Worm (Caenorhabditis elegans): Measurements from ENCODE around the gene cdkl-1.
A peak's percentile ranks its signal among the peaks of the same experiment; 100 is the strongest.

The cdkl-1 gene

ce11 chrV:11076403-11076802 lies 22.3 kb upstream of the cdkl-1 start (continued):
- no peak for TF ChIP-seq K12H6.12 (tag; optimal IDR thresholded peaks at IDR 0.05)
- TF ChIP-seq attf-5 (GFP tag; optimal IDR thresholded peaks at IDR 0.05): no peak
- peak; percentile 73 for TF ChIP-seq ama-1 (optimal IDR thresholded peaks at IDR 0.05)
- no peak for TF ChIP-seq ama-1 (GFP tag; optimal IDR thresholded peaks at IDR 0.05)
- TF ChIP-seq unc-62 (GFP tag; optimal IDR thresholded peaks at IDR 0.05): no peak
- peak; percentile 39 for TF ChIP-seq F23B12.7 (tag; optimal IDR thresholded peaks at IDR 0.05; ENCODE audit: insufficient read depth)
- TF ChIP-seq cebp-2 (GFP tag; IDR thresholded peaks at IDR 0.05): peak; percentile 92
- TF ChIP-seq athp-1 (tag; optimal IDR thresholded peaks at IDR 0.05): peak; percentile 72
- TF ChIP-seq lsy-27 (tag; optimal IDR thresholded peaks at IDR 0.05; ENCODE audit: borderline replicate concordance, insufficient read depth): no peak
- no peak for TF ChIP-seq akir-1 (GFP tag; optimal IDR thresholded peaks at IDR 0.05)
- no peak for TF ChIP-seq snpc-1.1 (tag; optimal IDR thresholded peaks at IDR 0.05; ENCODE audit: insufficient read depth)
- TF ChIP-seq hsf-1 (GFP tag; IDR thresholded peaks at IDR 0.05): peak; percentile 86
- TF ChIP-seq egl-18 (GFP tag; IDR thresholded peaks at IDR 0.05): 0 out of 2 replicates have a peak, but pooled peaks have one; percentile 2
- TF ChIP-seq Y95B8A.8 (GFP tag; IDR thresholded peaks at IDR 0.05): peak; percentile 64
- peak; percentile 88 for TF ChIP-seq Y56A3A.18 (GFP tag; IDR thresholded peaks at IDR 0.05)
- peak; percentile 57 for TF ChIP-seq C17E4.6 (GFP tag; IDR thresholded peaks at IDR 0.05)
- TF ChIP-seq C06A6.2 (GFP tag; conservative IDR thresholded peaks at IDR 0.05): no peak
- TF ChIP-seq T07F8.4 (tag; optimal IDR thresholded peaks at IDR 0.05): peak; percentile 81
- TF ChIP-seq tbx-9 (tag; optimal IDR thresholded peaks at IDR 0.05; ENCODE audit: borderline replicate concordance): no peak
- peak; percentile 79 for TF ChIP-seq pbrm-1 (GFP tag; IDR thresholded peaks at IDR 0.05)
- TF ChIP-seq ztf-18 (tag; optimal IDR thresholded peaks at IDR 0.05): no peak
- TF ChIP-seq mes-4 (tag; optimal IDR thresholded peaks at IDR 0.05): no peak
- 0 out of 2 replicates have a peak, but pooled peaks have one; percentile 28 for TF ChIP-seq egl-44 (GFP tag; IDR thresholded peaks at IDR 0.05)
- TF ChIP-seq D2030.7 (GFP tag; IDR thresholded peaks at IDR 0.05): 0 out of 2 replicates have a peak, but pooled peaks have one; percentile 30
- TF ChIP-seq sdz-38 (tag; optimal IDR thresholded peaks at IDR 0.05): no peak
- TF ChIP-seq ztf-25 (GFP tag; IDR thresholded peaks at IDR 0.05): no peak
- TF ChIP-seq mel-28 (tag; optimal IDR thresholded peaks at IDR 0.05; ENCODE audit: borderline replicate concordance): no peak
- TF ChIP-seq rec-8 (tag; optimal IDR thresholded peaks at IDR 0.05): peak in 1 of 2 experiments; percentile 2
- TF ChIP-seq zfh-2 (GFP tag; conservative IDR thresholded peaks at IDR 0.05): no peak
- TF ChIP-seq atf-7 (tag; optimal IDR thresholded peaks at IDR 0.05): peak; percentile 70
- peak; percentile 20 for TF ChIP-seq nhr-80 (tag; optimal IDR thresholded peaks at IDR 0.05)
- TF ChIP-seq nhr-90 (tag; optimal IDR thresholded peaks at IDR 0.05): peak; percentile 15
- TF ChIP-seq rpc-1 (optimal IDR thresholded peaks at IDR 0.05): no peak
- no peak for TF ChIP-seq rpc-1 (tag; optimal IDR thresholded peaks at IDR 0.05)
- TF ChIP-seq F57A8.1 (GFP tag; optimal IDR thresholded peaks at IDR 0.05): no peak
- peak; percentile 28 for TF ChIP-seq snpc-4 (GFP tag; optimal IDR thresholded peaks at IDR 0.05)
- TF ChIP-seq snpc-4 (tag; optimal IDR thresholded peaks at IDR 0.05): peak in 3 of 4 experiments; percentile 50 to 52 (median 50)
- peak; percentile 43 for TF ChIP-seq ZK185.1 (tag; optimal IDR thresholded peaks at IDR 0.05; ENCODE audit: poor library complexity, severe bottlenecking)
- TF ChIP-seq ztf-3 (GFP tag; optimal IDR thresholded peaks at IDR 0.05): no peak
- peak; percentile 73; the same call in 1 of the 2 replicates for TF ChIP-seq lin-26 (GFP tag; IDR thresholded peaks at IDR 0.05)
- no peak for TF ChIP-seq lir-1 (GFP tag; conservative IDR thresholded peaks at IDR 0.05)
- TF ChIP-seq nhr-27 (tag; optimal IDR thresholded peaks at IDR 0.05): no peak
- no peak for TF ChIP-seq B0019.2 (GFP tag; conservative IDR thresholded peaks at IDR 0.05)
- no peak for TF ChIP-seq Y67H2A.10 (GFP tag; conservative IDR thresholded peaks at IDR 0.05)
- TF ChIP-seq cebp-1 (GFP tag; IDR thresholded peaks at IDR 0.05): no peak
- TF ChIP-seq cebp-1 (tag; optimal IDR thresholded peaks at IDR 0.05): peak; percentile 40
- TF ChIP-seq ceh-100 (GFP tag; IDR thresholded peaks at IDR 0.05): peak; percentile 71
- no peak for TF ChIP-seq ztf-22 (GFP tag; optimal IDR thresholded peaks at IDR 0.05)
- TF ChIP-seq sea-2 (GFP tag; IDR thresholded peaks at IDR 0.05): no peak
